5 fruit fly cellular contexts compared by ENCODE assay signal in genomic region chr3R:23048089-23048689, dm6.
TF ChIP-seq lines count a peak whose summit lies in the region.

Gene CG17121, minus strand, starts transcription at chr3R:23048214.

- TF ChIP-seq CTCF in whole organism, embryonic (GFP tag; optimal IDR thresholded peaks at IDR 0.05; lab: Kevin White, UChicago): no peak

TF ChIP-seq in whole organism, adult, 20 proteins besides CTCF, POLR2A, EP300 and RAD21:
- TF ChIP-seq kay (GFP tag; lab: Kevin White, UChicago; ENCODE audit: borderline replicate concordance) (no peak), cic (GFP tag; optimal IDR thresholded peaks at IDR 0.05; lab: Kevin White, UChicago) (peak; percentile 70), pad (GFP tag; optimal IDR thresholded peaks at IDR 0.05; lab: Kevin White, UChicago) (peak; percentile 20), Mnt (GFP tag; optimal IDR thresholded peaks at IDR 0.05; lab: Kevin White, UChicago) (peak; percentile 2)

TF ChIP-seq in whole organism, embryonic, 481 proteins besides CTCF, POLR2A, EP300 and RAD21 (continues in another document):
- TF ChIP-seq Lpt (GFP tag; optimal IDR thresholded peaks at IDR 0.05; lab: Kevin White, UChicago) (no peak), CG2199 (GFP tag; IDR thresholded peaks at IDR 0.05; lab: Robert Waterston, UW) (0 out of 3 replicates have a peak, but pooled peaks have one; percentile 9), otp (GFP tag; IDR thresholded peaks at IDR 0.05; lab: Robert Waterston, UW) (no peak), gro (GFP tag; optimal IDR thresholded peaks at IDR 0.05; lab: Kevin White, UChicago) (no peak), pita (GFP tag; optimal IDR thresholded peaks at IDR 0.05; lab: Kevin White, UChicago) (no peak), Dref (GFP tag; IDR thresholded peaks at IDR 0.05; lab: Robert Waterston, UW) (no peak), D19A (tag; optimal IDR thresholded peaks at IDR 0.05; lab: Kevin White, UChicago) (no peak), CG9727 (GFP tag; optimal IDR thresholded peaks at IDR 0.05; lab: Kevin White, UChicago) (no peak), fd64A (GFP tag; optimal IDR thresholded peaks at IDR 0.05; lab: Kevin White, UChicago) (no peak), aop (GFP tag; IDR thresholded peaks at IDR 0.05; lab: Robert Waterston, UW) (no peak), sisA (GFP tag; IDR thresholded peaks at IDR 0.05; lab: Robert Waterston, UW) (no peak), ATbp (GFP tag; optimal IDR thresholded peaks at IDR 0.05; lab: Kevin White, UChicago) (no peak), CG13287 (GFP tag; IDR thresholded peaks at IDR 0.05; lab: Robert Waterston, UW; ENCODE audit: partially characterized antibody) (peak; percentile 24; the same call in 1 of the 2 replicates), run (tag; optimal IDR thresholded peaks at IDR 0.05; lab: Kevin White, UChicago) (no peak), CG4617 (GFP tag; optimal IDR thresholded peaks at IDR 0.05; lab: Kevin White, UChicago; ENCODE audit: borderline replicate concordance) (no peak), CG7357 (GFP tag; IDR thresholded peaks at IDR 0.05; lab: Robert Waterston, UW) (no peak), danr (GFP tag; IDR thresholded peaks at IDR 0.05; lab: Robert Waterston, UW) (no peak), tup (GFP tag; optimal IDR thresholded peaks at IDR 0.05; lab: Kevin White, UChicago) (no peak), dpn (GFP tag; optimal IDR thresholded peaks at IDR 0.05; lab: Kevin White, UChicago) (no peak), crp (GFP tag; optimal IDR thresholded peaks at IDR 0.05; lab: Kevin White, UChicago) (no peak), pzg (GFP tag; optimal IDR thresholded peaks at IDR 0.05; lab: Kevin White, UChicago) (no peak), ftz-f1 (GFP tag; optimal IDR thresholded peaks at IDR 0.05; lab: Kevin White, UChicago) (no peak)

TF ChIP-seq in whole organism, prepupa, 60 proteins besides CTCF, POLR2A, EP300 and RAD21:
- peak; percentile 64 for TF ChIP-seq CG6163 (GFP tag; IDR thresholded peaks at IDR 0.05; lab: Robert Waterston, UW)
- TF ChIP-seq CG11294 (GFP tag; IDR thresholded peaks at IDR 0.05; lab: Robert Waterston, UW): no peak
TF ChIP-seq in whole organism, prepupa: peak in this region for 1.

TF ChIP-seq in whole organism, pupa, 21 proteins besides CTCF, POLR2A, EP300 and RAD21:
- TF ChIP-seq CG15710 (tag; optimal IDR thresholded peaks at IDR 0.05; lab: Kevin White, UChicago): no peak
- TF ChIP-seq CG13204 (GFP tag; optimal IDR thresholded peaks at IDR 0.05; lab: Kevin White, UChicago): peak; percentile 45
- TF ChIP-seq D1 (tag; optimal IDR thresholded peaks at IDR 0.05; lab: Kevin White, UChicago): no peak
- no peak for TF ChIP-seq rn (GFP tag; IDR thresholded peaks at IDR 0.05; lab: Robert Waterston, UW)
- TF ChIP-seq fd96Ca (GFP tag; IDR thresholded peaks at IDR 0.05; lab: Robert Waterston, UW): peak; percentile 75
TF ChIP-seq in whole organism, pupa: peak in this region for 2.

TF ChIP-seq in whole organism, wandering third instar larva, 38 proteins besides CTCF, POLR2A, EP300 and RAD21:
- no peak for TF ChIP-seq Rel (GFP tag; optimal IDR thresholded peaks at IDR 0.05; lab: Kevin White, UChicago)
- peak; percentile 85 for TF ChIP-seq Rel (tag; optimal IDR thresholded peaks at IDR 0.05; lab: Kevin White, UChicago)
- no peak for TF ChIP-seq lola (GFP tag; optimal IDR thresholded peaks at IDR 0.05; lab: Kevin White, UChicago)
- TF ChIP-seq dl (GFP tag; optimal IDR thresholded peaks at IDR 0.05; lab: Kevin White, UChicago; ENCODE audit: insufficient read depth in 1 of 2, partially characterized antibody in 2 of 2): peak in 1 of 2 experiments; percentile 43
- no peak for TF ChIP-seq Mio (GFP tag; optimal IDR thresholded peaks at IDR 0.05; lab: Kevin White, UChicago)
- no peak for TF ChIP-seq fru (GFP tag; optimal IDR thresholded peaks at IDR 0.05; lab: Kevin White, UChicago)
- peak; percentile 43 for TF ChIP-seq CrebA (GFP tag; optimal IDR thresholded peaks at IDR 0.05; lab: Kevin White, UChicago; ENCODE audit: borderline replicate concordance)
- peak; percentile 33 for TF ChIP-seq Dif (GFP tag; optimal IDR thresholded peaks at IDR 0.05; lab: Kevin White, UChicago; ENCODE audit: partially characterized antibody)
